Worm (Caenorhabditis elegans) whole organism, L3 larva: Measurements from ENCODE around the gene Y17G7B.12.
A peak's percentile ranks its signal among the peaks of the same experiment; 100 is the strongest.

Source experiments
- ceh-9 ChIP-seq: sonication (generic microtip); optimal IDR thresholded peaks from 2 replicates; lab custom pipeline; 2018; ENCODE audit warnings: missing biosample characterization, missing genetic modification characterization
- egl-27 ChIP-seq: sonication (generic microtip); optimal IDR thresholded peaks from 4 replicates; lab custom pipeline; 2017; ENCODE audit warnings: missing biosample characterization, missing genetic modification reagents, missing genetic modification characterization
- elt-1 ChIP-seq: fragments of 150-350 bp; optimal IDR thresholded peaks from 2 replicates; lab custom pipeline; 2014; ENCODE audit warnings: missing biosample characterization, missing genetic modification characterization
- elt-2 ChIP-seq: sonication (generic microtip); optimal IDR thresholded peaks from 2 replicates; lab custom pipeline; 2016; ENCODE audit warnings: missing genetic modification reagents, mild to moderate bottlenecking, missing genetic modification characterization, missing compliant biosample characterization
- eor-1 ChIP-seq, 2 experiments: fragments of 150-350 bp; optimal IDR thresholded peaks; 2 replicates each; lab custom pipeline; 2014 to 2018; ENCODE audit warnings: missing biosample characterization in 2 of 2, missing genetic modification characterization in 2 of 2
- fos-1 ChIP-seq: fragments of 150-350 bp; optimal IDR thresholded peaks from 2 replicates; lab custom pipeline; 2014; ENCODE audit warnings: missing biosample characterization, missing genetic modification characterization
- jun-1 ChIP-seq: fragments of 150-350 bp; optimal IDR thresholded peaks from 2 replicates; lab custom pipeline; 2014; ENCODE audit warnings: missing biosample characterization, missing genetic modification reagents, missing genetic modification characterization
- lin-15B ChIP-seq: fragments of 150-350 bp; optimal IDR thresholded peaks from 2 replicates; lab custom pipeline; 2014; ENCODE audit warnings: missing biosample characterization, missing genetic modification characterization
- lsy-12 ChIP-seq: sonication (generic microtip); optimal IDR thresholded peaks from 2 replicates; lab custom pipeline; 2016; ENCODE audit warnings: mild to moderate bottlenecking, missing genetic modification characterization, missing compliant biosample characterization
- mdl-1 ChIP-seq: fragments of 150-350 bp; optimal IDR thresholded peaks from 2 replicates; lab custom pipeline; 2014; ENCODE audit warnings: missing biosample characterization, missing genetic modification characterization
- nfya-1 ChIP-seq: sonication (generic microtip); optimal IDR thresholded peaks from 2 replicates; lab custom pipeline; 2017; ENCODE audit warnings: missing genetic modification characterization, mild to moderate bottlenecking, missing compliant biosample characterization, antibody characterized with exemption, moderate library complexity; ENCODE audit not compliant: insufficient read depth
- nhr-76 ChIP-seq: fragments of 150-350 bp; sonication (generic microtip); optimal IDR thresholded peaks from 5 replicates; lab custom pipeline; 2014; ENCODE audit warnings: missing biosample characterization, missing genetic modification characterization
- pha-4 ChIP-seq: fragments of 150-350 bp; optimal IDR thresholded peaks from 2 replicates; lab custom pipeline; 2014; ENCODE audit warnings: missing biosample characterization, missing genetic modification reagents, missing genetic modification characterization
- pqm-1 ChIP-seq: fragments of 150-350 bp; optimal IDR thresholded peaks from 2 replicates; lab custom pipeline; 2017; ENCODE audit warnings: missing biosample characterization, missing genetic modification characterization, inconsistent platforms
- unc-39 ChIP-seq: sonication (generic microtip); optimal IDR thresholded peaks from 4 replicates; lab custom pipeline; 2017; ENCODE audit warnings: missing biosample characterization, missing genetic modification characterization
- unc-62 ChIP-seq: fragments of 150-350 bp; sonication (generic microtip); optimal IDR thresholded peaks from 4 replicates; lab custom pipeline; 2014; ENCODE audit warnings: missing biosample characterization, missing genetic modification reagents, missing genetic modification characterization
- zag-1 ChIP-seq: fragments of 150-350 bp; optimal IDR thresholded peaks from 2 replicates; lab custom pipeline; 2014; ENCODE audit warnings: missing biosample characterization, missing genetic modification characterization
- ztf-11 ChIP-seq: fragments of 150-350 bp; optimal IDR thresholded peaks from 2 replicates; lab custom pipeline; 2014; ENCODE audit warnings: missing biosample characterization, missing genetic modification characterization

The Y17G7B.12 gene

DNA sequence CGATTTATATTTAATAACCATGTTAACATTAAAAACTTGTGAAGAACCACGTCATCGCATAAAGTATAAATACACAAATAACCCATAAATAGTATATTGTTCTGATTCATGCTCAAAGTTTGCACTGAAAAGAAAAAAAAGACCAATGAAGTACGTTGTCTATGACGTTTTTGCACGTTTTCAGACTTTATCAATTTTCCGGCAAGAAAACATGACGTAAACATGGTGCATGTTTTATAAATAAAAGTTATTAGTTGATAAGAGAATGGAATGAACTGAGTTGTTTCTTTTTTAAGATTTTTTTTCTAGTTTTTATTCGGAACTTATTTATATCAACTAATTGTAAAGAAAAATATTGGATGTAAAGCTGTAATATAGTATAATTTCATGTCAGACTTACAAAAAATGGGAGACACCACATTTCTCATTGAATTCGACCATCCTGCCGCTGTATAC, 41.0 kb downstream of the Y17G7B.12 start, which contains the start of gene arrd-8:
arrd-8 (plus strand) TSS at position 406 of the 456 bp plus-strand sequence.
- no peak for TF ChIP-seq zag-1 (tag; lab: Kevin White, UChicago)
- peak; percentile 64 for TF ChIP-seq elt-2 (tag; lab: Kevin White, UChicago)
- peak; percentile 92 for TF ChIP-seq pqm-1 (tag; lab: Kevin White, UChicago)
- no peak for TF ChIP-seq unc-39 (tag; lab: Kevin White, UChicago)
- TF ChIP-seq pha-4: peak; percentile 55

- TF ChIP-seq lin-15B (tag; lab: Kevin White, UChicago) (no peak), nfya-1 (tag; lab: Kevin White, UChicago) (no peak), elt-1 (no peak), elt-2 (tag; lab: Kevin White, UChicago) (no peak), eor-1 (tag; optimal IDR thresholded peaks at IDR 0.05; lab: Kevin White, UChicago) (no peak), nhr-76 (tag; lab: Kevin White, UChicago) (no peak), zag-1 (tag; lab: Kevin White, UChicago) (no peak), egl-27 (tag; lab: Kevin White, UChicago) (no peak), ztf-11 (tag; lab: Kevin White, UChicago) (no peak), mdl-1 (tag; lab: Kevin White, UChicago) (no peak)
Measured at ce11 chrII:12067451-12068076, 43.9 kb downstream of the Y17G7B.12 start, which contains the start of gene Y17G7B.22. Y17G7B.22 (plus strand) TSS chrII:12068026.

DNA sequence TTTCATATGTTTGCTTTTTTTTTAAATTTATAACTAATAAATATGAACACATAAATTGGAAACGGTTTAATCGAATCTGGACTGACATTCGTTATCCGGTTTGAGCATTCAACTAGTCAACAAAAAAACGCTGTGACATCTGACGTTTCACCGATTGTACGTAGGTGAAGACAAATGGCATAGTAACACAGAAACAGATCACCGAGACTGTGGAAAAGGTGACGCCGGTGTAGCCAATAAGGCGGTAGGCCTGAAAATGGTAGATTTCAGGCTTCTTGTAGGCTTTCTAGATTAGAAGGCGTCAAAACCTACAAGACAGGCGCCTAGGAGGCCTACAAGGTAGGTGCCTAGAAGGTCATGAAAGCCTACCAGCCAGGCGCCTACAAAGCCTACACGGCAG, 47.6 kb downstream of the Y17G7B.12 start:
- TF ChIP-seq elt-2 (tag; lab: Kevin White, UChicago) (no peak), ceh-9 (tag; lab: Kevin White, UChicago) (no peak), elt-1 (no peak), ztf-11 (tag; lab: Kevin White, UChicago) (no peak), jun-1 (tag; lab: Kevin White, UChicago) (no peak), lsy-12 (tag; lab: Kevin White, UChicago) (no peak), lin-15B (tag; lab: Kevin White, UChicago) (no peak), unc-62 (GFP tag; lab: Kevin White, UChicago) (no peak), unc-39 (tag; lab: Kevin White, UChicago) (no peak), fos-1 (no peak)
- TF ChIP-seq, all 47 proteins: peak for 0
